Worm (Caenorhabditis elegans) whole organism, L4 larva: ENCODE data around the gene spin-2.

ENCODE experiments used
- F37D6.2 ChIP-seq: sonication (generic microtip); optimal IDR thresholded peaks from 2 replicates; lab custom pipeline; 2016; ENCODE audit warnings: mild to moderate bottlenecking, missing genetic modification characterization, missing compliant biosample characterization
- fos-1 ChIP-seq: fragments of 150-350 bp; optimal IDR thresholded peaks from 2 replicates; lab custom pipeline; 2014; ENCODE audit warnings: missing biosample characterization, missing genetic modification characterization
- jun-1 ChIP-seq: fragments of 150-350 bp; optimal IDR thresholded peaks from 2 replicates; lab custom pipeline; 2014; ENCODE audit warnings: missing biosample characterization, missing genetic modification reagents, missing genetic modification characterization
- lin-1 ChIP-seq: fragments of 200-800 bp; sonication (Bioruptor generic); IDR thresholded peaks from 2 replicates; pipeline ENCODE4 v1.3.6; 2022; ENCODE audit warnings: missing genetic modification reagents, missing genetic modification characterization, missing compliant biosample characterization
- lsy-2 ChIP-seq, 2 experiments: fragments of 150-350 bp in 1 of 2; sonication (generic microtip) in 1 of 2; optimal IDR thresholded peaks; 2 replicates each; lab custom pipeline; 2014 to 2017; ENCODE audit warnings: missing biosample characterization in 2 of 2, missing genetic modification characterization in 2 of 2
- nhr-111 ChIP-seq: fragments of 200-800 bp; sonication (Bioruptor generic); optimal IDR thresholded peaks from 2 replicates; lab custom pipeline; 2018; ENCODE audit warnings: mild to moderate bottlenecking, missing genetic modification characterization, missing compliant biosample characterization
- skn-1 ChIP-seq: fragments of 150-350 bp; optimal IDR thresholded peaks from 2 replicates; lab custom pipeline; 2014; ENCODE audit warnings: missing biosample characterization, missing genetic modification characterization
- unc-39 ChIP-seq: sonication (generic microtip); optimal IDR thresholded peaks from 2 replicates; lab custom pipeline; 2017; ENCODE audit warnings: missing biosample characterization, missing genetic modification characterization

- TF ChIP-seq nhr-111 (GFP tag; lab: Kevin White, UChicago) = no peak
- no peak for TF ChIP-seq F37D6.2 (tag; lab: Kevin White, UChicago)
- no peak for TF ChIP-seq lin-1
- no peak for TF ChIP-seq lsy-2 (tag; optimal IDR thresholded peaks at IDR 0.05; lab: Kevin White, UChicago)
- TF ChIP-seq fos-1 = no peak
- TF ChIP-seq skn-1 (tag; lab: Kevin White, UChicago) = no peak
- TF ChIP-seq unc-39 (tag; lab: Kevin White, UChicago) = no peak
- no peak for TF ChIP-seq jun-1 (tag; lab: Kevin White, UChicago)
These were observed 20.8 kb upstream of the spin-2 start for ce11 chrIV:13066044-13066443.
